Fruit fly (Drosophila melanogaster) S2 (cell line): ENCODE measurements around the gene inc.

Source experiments
- CG8478 ChIP-seq: fragments of >200 bp; optimal IDR thresholded peaks from 2 replicates; lab custom pipeline; 2018
- CTCF ChIP-seq, 2 experiments: fragments of >200 bp; optimal IDR thresholded peaks; 2 replicates each; lab custom pipeline; 2018

- TF ChIP-seq CG8478 (lab: Kevin White, UChicago): no peak
- TF ChIP-seq CTCF (optimal IDR thresholded peaks at IDR 0.05; lab: Kevin White, UChicago): no peak
Measured at dm6 chrX:1566549-1567174, 83.4 kb downstream of the inc start.
